Fruit fly (Drosophila melanogaster) whole organism, embryonic: ENCODE measurements around the gene MED15.

Experiments
- B-H1 ChIP-seq: fragments of 200-800 bp; sonication (Bioruptor generic); IDR thresholded peaks from 3 replicates; pipeline ENCODE4 v1.3.6; 2022; ENCODE audit warnings: missing biosample characterization, missing genetic modification characterization
- CG10147 ChIP-seq: fragments of 200-800 bp; sonication (Bioruptor generic); optimal IDR thresholded peaks from 2 replicates; lab custom pipeline; 2019; ENCODE audit warnings: missing biosample characterization, mild to moderate bottlenecking, missing genetic modification characterization, moderate library complexity
- CG10543 ChIP-seq: fragments of 200-800 bp; sonication (Bioruptor generic); optimal IDR thresholded peaks from 3 replicates; lab custom pipeline; 2017; ENCODE audit warnings: missing biosample characterization, mild to moderate bottlenecking, missing genetic modification characterization, moderate library complexity
- CG9817 ChIP-seq: fragments of 200-800 bp; sonication (Bioruptor generic); optimal IDR thresholded peaks from 2 replicates; lab custom pipeline; 2018; ENCODE audit warnings: missing biosample characterization, mild to moderate bottlenecking, missing genetic modification characterization, moderate library complexity
- cas ChIP-seq: fragments of 200-800 bp; sonication (Bioruptor generic); IDR thresholded peaks from 2 replicates; pipeline ENCODE4 v1.3.6; 2022; ENCODE audit warnings: missing biosample characterization, missing genetic modification characterization
- sc ChIP-seq, 3 experiments: fragments of >200 bp in 2 of 3; fragments of 200-800 bp in 1 of 3; sonication (Bioruptor generic) in 1 of 3; optimal IDR thresholded peaks; 2 replicates in 2 of 3; 3 replicates in 1 of 3; lab custom pipeline; 2017; ENCODE audit warnings: mild to moderate bottlenecking in 1 of 3, missing biosample characterization in 1 of 3, missing genetic modification characterization in 1 of 3, missing genetic modification reagents in 1 of 3
- scrt ChIP-seq: fragments of 200-800 bp; sonication (Bioruptor generic); optimal IDR thresholded peaks from 2 replicates; lab custom pipeline; 2018; ENCODE audit warnings: missing biosample characterization, mild to moderate bottlenecking, missing genetic modification characterization, moderate library complexity
- sens-2 ChIP-seq: fragments of 200-800 bp; sonication (Bioruptor generic); IDR thresholded peaks from 2 replicates; pipeline ENCODE4 v1.3.6; 2022; ENCODE audit warnings: missing biosample characterization, missing genetic modification characterization
- wek ChIP-seq: fragments of 200-800 bp; sonication (Bioruptor generic); optimal IDR thresholded peaks from 3 replicates; lab custom pipeline; 2018; ENCODE audit warnings: missing biosample characterization, mild to moderate bottlenecking, missing genetic modification characterization, moderate library complexity

dm6 chr2L:518979-519891 lies 46.4 kb downstream of the MED15 start:
- no peak for TF ChIP-seq wek (GFP tag; lab: Kevin White, UChicago)
- no peak for TF ChIP-seq sc (optimal IDR thresholded peaks at IDR 0.05; lab: Kevin White, UChicago)
- TF ChIP-seq sc (GFP tag; optimal IDR thresholded peaks at IDR 0.05; lab: Kevin White, UChicago) = no peak
- TF ChIP-seq sens-2 (GFP tag; lab: Robert Waterston, UW) = no peak
- TF ChIP-seq cas = no peak
- no peak for TF ChIP-seq scrt (GFP tag; lab: Kevin White, UChicago)
- TF ChIP-seq CG10147 (GFP tag; lab: Kevin White, UChicago) = no peak
- no peak for TF ChIP-seq CG10543
- TF ChIP-seq B-H1 (GFP tag; lab: Robert Waterston, UW) = no peak
- TF ChIP-seq CG9817 (tag; lab: Kevin White, UChicago) = no peak
